Fruit fly (Drosophila melanogaster): ENCODE measurements around the gene fh.

Gene fh

dm6 chrX:9152127-9152598 lies 3.3 kb upstream of the fh start (continued):
- TF ChIP-seq Camta (GFP tag; optimal IDR thresholded peaks at IDR 0.05) (no peak), CG12299 (tag; optimal IDR thresholded peaks at IDR 0.05) (no peak), CG1792 (GFP tag; optimal IDR thresholded peaks at IDR 0.05) (no peak), CG12659 (GFP tag; optimal IDR thresholded peaks at IDR 0.05) (peak; percentile 61), Usf (GFP tag; optimal IDR thresholded peaks at IDR 0.05) (no peak), Fer2 (tag; optimal IDR thresholded peaks at IDR 0.05) (no peak), Drgx (GFP tag; IDR thresholded peaks at IDR 0.05) (peak; percentile 68), Max (GFP tag; optimal IDR thresholded peaks at IDR 0.05) (no peak), CG17568 (GFP tag; optimal IDR thresholded peaks at IDR 0.05) (no peak), eyg (GFP tag; optimal IDR thresholded peaks at IDR 0.05) (no peak), CG6175 (GFP tag; IDR thresholded peaks at IDR 0.05) (0 out of 3 replicates have a peak, but pooled peaks have one; percentile 38), tup (GFP tag; optimal IDR thresholded peaks at IDR 0.05) (no peak), exex (tag; optimal IDR thresholded peaks at IDR 0.05) (peak; percentile 22), tll (GFP tag; optimal IDR thresholded peaks at IDR 0.05) (peak in 1 of 2 experiments; percentile 22), Dad (GFP tag; optimal IDR thresholded peaks at IDR 0.05) (peak; percentile 6), CG9797 (GFP tag; optimal IDR thresholded peaks at IDR 0.05) (no peak), D19A (tag; optimal IDR thresholded peaks at IDR 0.05) (no peak), E2f1 (GFP tag; IDR thresholded peaks at IDR 0.05) (no peak), CG13287 (GFP tag; IDR thresholded peaks at IDR 0.05; ENCODE audit: partially characterized antibody) (peak; percentile 13; the same call in 1 of the 2 replicates), CG7357 (GFP tag; IDR thresholded peaks at IDR 0.05) (no peak), Antp (GFP tag; optimal IDR thresholded peaks at IDR 0.05) (no peak), lola (GFP tag; optimal IDR thresholded peaks at IDR 0.05) (no peak), Elba2 (GFP tag; optimal IDR thresholded peaks at IDR 0.05) (peak; percentile 91), amos (GFP tag; IDR thresholded peaks at IDR 0.05; ENCODE audit: partially characterized antibody) (peak; percentile 33; the same call in 1 of the 2 replicates), sisA (GFP tag; IDR thresholded peaks at IDR 0.05) (no peak), CG3847 (GFP tag; IDR thresholded peaks at IDR 0.05) (peak; percentile 36), usp (GFP tag; optimal IDR thresholded peaks at IDR 0.05) (no peak), ftz-f1 (GFP tag; optimal IDR thresholded peaks at IDR 0.05) (peak; percentile 96), HHEX (GFP tag; optimal IDR thresholded peaks at IDR 0.05) (peak; percentile 3), CG18764 (GFP tag; optimal IDR thresholded peaks at IDR 0.05) (no peak), Fer3 (tag; optimal IDR thresholded peaks at IDR 0.05) (no peak), yki (optimal IDR thresholded peaks at IDR 0.05) (no peak), h (optimal IDR thresholded peaks at IDR 0.05) (no peak), CG12942 (GFP tag; optimal IDR thresholded peaks at IDR 0.05) (no peak), pnt (GFP tag; optimal IDR thresholded peaks at IDR 0.05) (no peak), CG11696 (GFP tag; IDR thresholded peaks at IDR 0.05) (0 out of 2 replicates have a peak, but pooled peaks have one; percentile 29), CG14860 (GFP tag; IDR thresholded peaks at IDR 0.05; ENCODE audit: partially characterized antibody) (no peak), grn (GFP tag; optimal IDR thresholded peaks at IDR 0.05) (no peak), CG17912 (GFP tag; optimal IDR thresholded peaks at IDR 0.05) (no peak), CG16815 (GFP tag; optimal IDR thresholded peaks at IDR 0.05) (no peak), Hmr (GFP tag; optimal IDR thresholded peaks at IDR 0.05) (no peak), maf-S (GFP tag; optimal IDR thresholded peaks at IDR 0.05) (no peak), nmo (GFP tag; optimal IDR thresholded peaks at IDR 0.05) (peak; percentile 27), ATbp (GFP tag; optimal IDR thresholded peaks at IDR 0.05) (peak; percentile 84), disco-r (GFP tag; optimal IDR thresholded peaks at IDR 0.05) (no peak), repo (GFP tag; optimal IDR thresholded peaks at IDR 0.05) (no peak), pita (GFP tag; optimal IDR thresholded peaks at IDR 0.05) (no peak), CG10366 (GFP tag; IDR thresholded peaks at IDR 0.05) (0 out of 2 replicates have a peak, but pooled peaks have one; percentile 18), CG30431 (GFP tag; optimal IDR thresholded peaks at IDR 0.05) (no peak), slp2 (GFP tag; optimal IDR thresholded peaks at IDR 0.05) (no peak), fru (optimal IDR thresholded peaks at IDR 0.05) (no peak), CG8388 (GFP tag; optimal IDR thresholded peaks at IDR 0.05) (no peak)
